Worm (Caenorhabditis elegans): ENCODE measurements around the gene DC2.5.

ce11 chrV:166687-167086 lies 45.9 kb downstream of the DC2.5 start, which contains the start of gene Y108G3AL.2:
- TF ChIP-seq ztf-29 (GFP tag; IDR thresholded peaks at IDR 0.05) (no peak), ref-1 (GFP tag; conservative IDR thresholded peaks at IDR 0.05) (no peak)
